Fruit fly (Drosophila melanogaster) whole organism, wandering third instar larva: ENCODE measurements around the gene Spn28Db.
A peak's percentile ranks its signal among the peaks of the same experiment; 100 is the strongest.

Experiments
- Abd-B ChIP-seq: fragments of >200 bp; optimal IDR thresholded peaks from 2 replicates; lab custom pipeline; 2017; ENCODE audit warnings: missing biosample characterization, missing genetic modification characterization
- CG32264 ChIP-seq: fragments of 200-800 bp; sonication (Bioruptor generic); optimal IDR thresholded peaks from 2 replicates; lab custom pipeline; 2016; ENCODE audit warnings: missing biosample characterization, missing genetic modification characterization
- CG9705 ChIP-seq: fragments of 200-800 bp; sonication (Bioruptor generic); optimal IDR thresholded peaks from 2 replicates; lab custom pipeline; 2018; ENCODE audit warnings: missing biosample characterization, mild to moderate bottlenecking, missing genetic modification characterization
- CrebA ChIP-seq: fragments of 200-800 bp; sonication (Bioruptor generic); optimal IDR thresholded peaks from 2 replicates; lab custom pipeline; 2016; ENCODE audit warnings: missing biosample characterization, mild to moderate bottlenecking, missing genetic modification characterization, borderline replicate concordance
- Dfd ChIP-seq: fragments of >200 bp; optimal IDR thresholded peaks from 2 replicates; lab custom pipeline; 2017; ENCODE audit warnings: missing biosample characterization, missing genetic modification characterization
- Dif ChIP-seq: fragments of 200-275, 200-300 bp; sonication (Bioruptor generic); optimal IDR thresholded peaks from 2 replicates; lab custom pipeline; 2018; ENCODE audit warnings: missing biosample characterization, missing genetic modification characterization; ENCODE audit not compliant: partially characterized antibody
- GATAd ChIP-seq: sonication (Bioruptor generic); optimal IDR thresholded peaks from 2 replicates; lab custom pipeline; 2016; ENCODE audit warnings: missing biosample characterization, missing genetic modification characterization
- HLH106 ChIP-seq: fragments of 200-800 bp; optimal IDR thresholded peaks from 3 replicates; lab custom pipeline; 2019; ENCODE audit warnings: missing biosample characterization, mild to moderate bottlenecking, missing genetic modification characterization, moderate library complexity
- Hnf4 ChIP-seq: fragments of 200-800 bp; sonication (Bioruptor generic); optimal IDR thresholded peaks from 2 replicates; lab custom pipeline; 2016; ENCODE audit warnings: missing biosample characterization, mild to moderate bottlenecking, missing genetic modification characterization
- Hr78 ChIP-seq: fragments of >200 bp; optimal IDR thresholded peaks from 2 replicates; lab custom pipeline; 2017; ENCODE audit warnings: missing biosample characterization, missing genetic modification characterization
- Hr83 ChIP-seq: fragments of 200-300 bp; sonication (Bioruptor generic); optimal IDR thresholded peaks from 2 replicates; lab custom pipeline; 2016; ENCODE audit warnings: missing biosample characterization, mild to moderate bottlenecking, missing genetic modification characterization, moderate library complexity; ENCODE audit not compliant: poor library complexity, severe bottlenecking
- Jra ChIP-seq: sonication (Bioruptor generic); optimal IDR thresholded peaks from 2 replicates; lab custom pipeline; 2016; ENCODE audit warnings: missing biosample characterization, missing genetic modification characterization
- Mio ChIP-seq: sonication (Bioruptor generic); optimal IDR thresholded peaks from 2 replicates; lab custom pipeline; 2016; ENCODE audit warnings: missing biosample characterization, missing genetic modification characterization
- Myc ChIP-seq: fragments of >200 bp; optimal IDR thresholded peaks from 2 replicates; lab custom pipeline; 2017
- N ChIP-seq: fragments of >200 bp; optimal IDR thresholded peaks from 2 replicates; lab custom pipeline; 2018; ENCODE audit warnings: missing biosample characterization, missing external identifiers, missing genetic modification characterization
- OdsH ChIP-seq: fragments of 200-800 bp; sonication (Bioruptor generic); optimal IDR thresholded peaks from 2 replicates; lab custom pipeline; 2016; ENCODE audit warnings: missing biosample characterization, mild to moderate bottlenecking, missing genetic modification characterization
- Rel ChIP-seq, 2 experiments: fragments of 200-800 bp; sonication (Bioruptor generic) in 1 of 2; optimal IDR thresholded peaks; 2 replicates in 1 of 2; 3 replicates in 1 of 2; lab custom pipeline; 2016 to 2019; ENCODE audit warnings: mild to moderate bottlenecking in 2 of 2, missing biosample characterization in 2 of 2, missing genetic modification characterization in 2 of 2, moderate library complexity in 1 of 2
- Sp1 ChIP-seq: fragments of 200-800 bp; sonication (Bioruptor generic); optimal IDR thresholded peaks from 3 replicates; lab custom pipeline; 2019; ENCODE audit warnings: missing biosample characterization, mild to moderate bottlenecking, missing genetic modification characterization, moderate library complexity
- Vsx2 ChIP-seq: fragments of 200-300, 225-300 bp; sonication (Bioruptor generic); optimal IDR thresholded peaks from 2 replicates; lab custom pipeline; 2018; ENCODE audit warnings: missing biosample characterization, missing genetic modification characterization; ENCODE audit not compliant: partially characterized antibody
- br ChIP-seq: fragments of 200-800 bp; sonication (Bioruptor generic); optimal IDR thresholded peaks from 2 replicates; lab custom pipeline; 2016; ENCODE audit warnings: missing biosample characterization, missing genetic modification characterization
- brk ChIP-seq: fragments of 200-800 bp; sonication (Bioruptor generic); optimal IDR thresholded peaks from 2 replicates; lab custom pipeline; 2016; ENCODE audit warnings: missing biosample characterization, mild to moderate bottlenecking, missing genetic modification characterization
- dl ChIP-seq, 2 experiments: fragments of 175-275, 200-275 bp in 1 of 2; fragments of 200-275 bp in 1 of 2; sonication (Bioruptor generic); optimal IDR thresholded peaks; lab custom pipeline; 2018; ENCODE audit warnings: mild to moderate bottlenecking in 2 of 2, missing biosample characterization in 2 of 2, missing genetic modification characterization in 2 of 2, moderate library complexity in 2 of 2; ENCODE audit not compliant: partially characterized antibody in 2 of 2, insufficient read depth in 1 of 2
- dmrt93B ChIP-seq: fragments of 200-800 bp; sonication (Bioruptor generic); optimal IDR thresholded peaks from 2 replicates; lab custom pipeline; 2018; ENCODE audit warnings: missing biosample characterization, mild to moderate bottlenecking, missing genetic modification characterization
- dsf ChIP-seq: sonication (Bioruptor generic); optimal IDR thresholded peaks from 2 replicates; lab custom pipeline; 2016; ENCODE audit warnings: missing biosample characterization, missing genetic modification characterization, borderline replicate concordance
- ey ChIP-seq: fragments of 200-800 bp; sonication (Bioruptor generic); optimal IDR thresholded peaks from 2 replicates; lab custom pipeline; 2016; ENCODE audit warnings: missing biosample characterization, missing genetic modification characterization
- foxo ChIP-seq, 2 experiments: fragments of 200-800 bp; sonication (Bioruptor generic); optimal IDR thresholded peaks; 2 replicates in 1 of 2; 3 replicates in 1 of 2; lab custom pipeline; 2016 to 2017; ENCODE audit warnings: missing biosample characterization in 2 of 2, missing genetic modification characterization in 2 of 2
- fru ChIP-seq: fragments of 200-800 bp; sonication (Bioruptor generic); optimal IDR thresholded peaks from 3 replicates; lab custom pipeline; 2016; ENCODE audit warnings: missing biosample characterization, mild to moderate bottlenecking, missing genetic modification characterization
- h ChIP-seq: fragments of 200-800 bp; sonication (Bioruptor generic); optimal IDR thresholded peaks from 3 replicates; lab custom pipeline; 2016; ENCODE audit warnings: missing biosample characterization, mild to moderate bottlenecking, missing genetic modification characterization
- jim ChIP-seq: fragments of 175-275, 200-325 bp; sonication (Bioruptor generic); optimal IDR thresholded peaks from 2 replicates; lab custom pipeline; 2016; ENCODE audit warnings: missing biosample characterization, mild to moderate bottlenecking, missing genetic modification characterization
- lola ChIP-seq: fragments of >200 bp; optimal IDR thresholded peaks from 2 replicates; lab custom pipeline; 2017; ENCODE audit warnings: missing biosample characterization, missing genetic modification characterization
- pan ChIP-seq: fragments of >200 bp; optimal IDR thresholded peaks from 2 replicates; lab custom pipeline; 2017
- psq ChIP-seq: fragments of 200-800 bp; sonication (Bioruptor generic); optimal IDR thresholded peaks from 3 replicates; lab custom pipeline; 2017; ENCODE audit warnings: missing biosample characterization, mild to moderate bottlenecking, missing genetic modification characterization, moderate library complexity
- rgr ChIP-seq: fragments of 200-800 bp; sonication (Bioruptor generic); optimal IDR thresholded peaks from 3 replicates; lab custom pipeline; 2016; ENCODE audit warnings: missing biosample characterization, mild to moderate bottlenecking, missing genetic modification characterization
- sage ChIP-seq: fragments of 200-800 bp; sonication (Bioruptor generic); optimal IDR thresholded peaks from 2 replicates; lab custom pipeline; 2016; ENCODE audit warnings: missing biosample characterization, mild to moderate bottlenecking, missing genetic modification characterization
- sv ChIP-seq: fragments of 200-800 bp; sonication (Bioruptor generic); optimal IDR thresholded peaks from 3 replicates; lab custom pipeline; 2016; ENCODE audit warnings: missing biosample characterization, missing genetic modification characterization
- tai ChIP-seq: sonication (Bioruptor generic); optimal IDR thresholded peaks from 2 replicates; lab custom pipeline; 2016; ENCODE audit warnings: missing biosample characterization, missing genetic modification characterization
- usp ChIP-seq: fragments of >200 bp; optimal IDR thresholded peaks from 2 replicates; lab custom pipeline; 2017; ENCODE audit warnings: missing biosample characterization, missing genetic modification characterization
- woc ChIP-seq: sonication (Bioruptor generic); optimal IDR thresholded peaks from 2 replicates; lab custom pipeline; 2016; ENCODE audit warnings: missing biosample characterization, mild to moderate bottlenecking, missing genetic modification characterization

Gene Spn28Db

dm6 chr2L:7899949-7900348, 9.4 kb upstream of the Spn28Db start:
- TF ChIP-seq Rel (GFP tag; optimal IDR thresholded peaks at IDR 0.05; lab: Kevin White, UChicago) (no peak), Rel (tag; optimal IDR thresholded peaks at IDR 0.05; lab: Kevin White, UChicago) (peak; percentile 7), OdsH (peak; percentile 63), h (GFP tag; lab: Kevin White, UChicago) (peak; percentile 82), pan (lab: Kevin White, UChicago) (no peak), Dif (no peak), psq (peak; percentile 62), Mio (GFP tag; lab: Kevin White, UChicago) (no peak), ey (peak; percentile 62), rgr (GFP tag; lab: Kevin White, UChicago) (peak; percentile 60), CG9705 (GFP tag; lab: Kevin White, UChicago) (peak; percentile 23), GATAd (GFP tag; lab: Kevin White, UChicago) (no peak), Vsx2 (GFP tag; lab: Kevin White, UChicago) (no peak), Abd-B (GFP tag; lab: Kevin White, UChicago) (no peak), lola (GFP tag; lab: Kevin White, UChicago) (no peak), HLH106 (tag; lab: Kevin White, UChicago) (peak; percentile 81), Hnf4 (GFP tag; lab: Kevin White, UChicago) (peak; percentile 65), woc (GFP tag; lab: Kevin White, UChicago) (peak; percentile 37), CG32264 (GFP tag; lab: Kevin White, UChicago) (peak; percentile 58), dsf (no peak), Hr83 (GFP tag; lab: Kevin White, UChicago) (no peak), foxo (GFP tag; optimal IDR thresholded peaks at IDR 0.05; lab: Kevin White, UChicago) (peak; percentile 34 to 66), CrebA (no peak), sv (GFP tag; lab: Kevin White, UChicago) (no peak), Hr78 (GFP tag; lab: Kevin White, UChicago) (no peak), jim (GFP tag; lab: Kevin White, UChicago) (no peak), Sp1 (GFP tag; lab: Kevin White, UChicago) (peak; percentile 79), dl (GFP tag; optimal IDR thresholded peaks at IDR 0.05; lab: Kevin White, UChicago; ENCODE audit: insufficient read depth in 1 of 2, partially characterized antibody in 2 of 2) (no peak), sage (GFP tag; lab: Kevin White, UChicago) (peak; percentile 33), usp (GFP tag; lab: Kevin White, UChicago) (no peak), brk (GFP tag; lab: Kevin White, UChicago) (peak; percentile 7), dmrt93B (GFP tag; lab: Kevin White, UChicago) (peak; percentile 47), N (GFP tag; lab: Kevin White, UChicago) (no peak), Myc (lab: Kevin White, UChicago) (no peak), Dfd (GFP tag; lab: Kevin White, UChicago) (no peak), Jra (GFP tag; lab: Kevin White, UChicago) (no peak), br (GFP tag; lab: Kevin White, UChicago) (peak; percentile 73), tai (GFP tag; lab: Kevin White, UChicago) (no peak), fru (GFP tag; lab: Kevin White, UChicago) (peak; percentile 81)

- no peak for TF ChIP-seq dsf
- TF ChIP-seq h (GFP tag; lab: Kevin White, UChicago), result peak; percentile 13
- no peak for TF ChIP-seq Dfd (GFP tag; lab: Kevin White, UChicago)
- peak; percentile 30 for TF ChIP-seq ey
- TF ChIP-seq sv (GFP tag; lab: Kevin White, UChicago), result no peak
- TF ChIP-seq woc (GFP tag; lab: Kevin White, UChicago), result peak; percentile 36
- TF ChIP-seq HLH106 (tag; lab: Kevin White, UChicago), result peak; percentile 0
- no peak for TF ChIP-seq dl (GFP tag; optimal IDR thresholded peaks at IDR 0.05; lab: Kevin White, UChicago; ENCODE audit: insufficient read depth in 1 of 2, partially characterized antibody in 2 of 2)
Measured at dm6 chr2L:7899108-7899507, 8.6 kb upstream of the Spn28Db start.
